Fruit fly (Drosophila melanogaster) whole organism, prepupa: ENCODE data around the gene CG15269.

ENCODE experiments used
- CG3032 ChIP-seq: fragments of 200-800 bp; optimal IDR thresholded peaks from 2 replicates; lab custom pipeline; 2019; ENCODE audit warnings: missing biosample characterization, mild to moderate bottlenecking, missing genetic modification characterization, moderate library complexity
- CG6276 ChIP-seq: fragments of 200-800 bp; sonication (Bioruptor generic); optimal IDR thresholded peaks from 2 replicates; lab custom pipeline; 2017; ENCODE audit warnings: missing biosample characterization, mild to moderate bottlenecking, missing genetic modification characterization
- Eip78C ChIP-seq: fragments of 200-800 bp; sonication (Bioruptor generic); peaks from one replicate; lab custom pipeline; 2016; ENCODE audit warnings: missing biosample characterization, missing genetic modification characterization
- Gug ChIP-seq: fragments of 200-800 bp; sonication (Bioruptor generic); IDR thresholded peaks from 2 replicates; pipeline ENCODE4 v1.3.6; 2022; ENCODE audit warnings: missing biosample characterization, missing genetic modification characterization
- lz ChIP-seq: fragments of 200-800 bp; sonication (Bioruptor generic); optimal IDR thresholded peaks from 3 replicates; lab custom pipeline; 2016; ENCODE audit warnings: missing biosample characterization, missing genetic modification characterization

- TF ChIP-seq Gug (GFP tag; lab: Robert Waterston, UW) (no peak), CG6276 (no peak), CG3032 (no peak), Eip78C (peak; percentile 80), lz (GFP tag; lab: Kevin White, UChicago) (peak; percentile 12)
Measured at dm6 chr2L:15113234-15113916, 4.2 kb downstream of the CG15269 start, which contains the start of gene stc.
